Fruit fly (Drosophila melanogaster) whole organism, embryonic: ENCODE measurements around the gene Ptx1.
A peak's percentile ranks its signal among the peaks of the same experiment; 100 is the strongest.

Experiments used
- Asciz ChIP-seq: fragments of 200-800 bp; sonication (Bioruptor generic); optimal IDR thresholded peaks from 2 replicates; lab custom pipeline; 2017; ENCODE audit warnings: missing biosample characterization, mild to moderate bottlenecking, missing genetic modification characterization, missing genetic modification reagents
- Blimp-1 ChIP-seq: fragments of 200-800 bp; sonication (Bioruptor generic); optimal IDR thresholded peaks from 3 replicates; lab custom pipeline; 2018; ENCODE audit warnings: missing biosample characterization, missing genetic modification characterization, mild to moderate bottlenecking, moderate library complexity, missing genetic modification reagents
- CG10543 ChIP-seq: fragments of 200-800 bp; sonication (Bioruptor generic); optimal IDR thresholded peaks from 3 replicates; lab custom pipeline; 2017; ENCODE audit warnings: missing biosample characterization, mild to moderate bottlenecking, missing genetic modification characterization, moderate library complexity
- CG12391 ChIP-seq: fragments of 200-800 bp; sonication (Bioruptor generic); optimal IDR thresholded peaks from 3 replicates; lab custom pipeline; 2018; ENCODE audit warnings: missing biosample characterization, mild to moderate bottlenecking, missing genetic modification characterization, moderate library complexity
- CG14441 ChIP-seq: fragments of 200-800 bp; sonication (Bioruptor generic); IDR thresholded peaks from 2 replicates; pipeline ENCODE4 v1.3.6; 2022; ENCODE audit warnings: missing biosample characterization, missing genetic modification characterization
- CG14965 ChIP-seq: fragments of 200-800 bp; sonication (Bioruptor generic); optimal IDR thresholded peaks from 2 replicates; lab custom pipeline; 2016; ENCODE audit warnings: missing biosample characterization, missing genetic modification characterization, borderline replicate concordance
- CG17359 ChIP-seq: fragments of 200-800 bp; sonication (Bioruptor generic); optimal IDR thresholded peaks from 3 replicates; lab custom pipeline; 2018; ENCODE audit warnings: missing biosample characterization, mild to moderate bottlenecking, missing genetic modification characterization, moderate library complexity
- CG18011 ChIP-seq: fragments of 200-800 bp; sonication (Bioruptor generic); optimal IDR thresholded peaks from 2 replicates; lab custom pipeline; 2017; ENCODE audit warnings: missing biosample characterization, missing genetic modification characterization, mild to moderate bottlenecking, moderate library complexity, missing genotype
- CG18619 ChIP-seq: fragments of 200-800 bp; sonication (Bioruptor generic); optimal IDR thresholded peaks from 3 replicates; lab custom pipeline; 2017; ENCODE audit warnings: missing biosample characterization, mild to moderate bottlenecking, missing genetic modification characterization
- CG18764 ChIP-seq: fragments of 200-800 bp; sonication (Bioruptor generic); optimal IDR thresholded peaks from 3 replicates; lab custom pipeline; 2016; ENCODE audit warnings: missing biosample characterization, missing genetic modification characterization
- CG2712 ChIP-seq: fragments of 200-800 bp; optimal IDR thresholded peaks from 3 replicates; lab custom pipeline; 2019; ENCODE audit warnings: missing biosample characterization, mild to moderate bottlenecking, missing genetic modification characterization, moderate library complexity
- CG2875 ChIP-seq: fragments of 200-800 bp; sonication (Bioruptor generic); optimal IDR thresholded peaks from 2 replicates; lab custom pipeline; 2017; ENCODE audit warnings: missing biosample characterization, mild to moderate bottlenecking, missing genetic modification characterization, missing genetic modification reagents
- CG30020 ChIP-seq: fragments of 200-800 bp; optimal IDR thresholded peaks from 2 replicates; lab custom pipeline; 2019; ENCODE audit warnings: missing biosample characterization, mild to moderate bottlenecking, missing genetic modification characterization, moderate library complexity
- CG30431 ChIP-seq: fragments of 200-800 bp; sonication (Bioruptor generic); optimal IDR thresholded peaks from 2 replicates; lab custom pipeline; 2017; ENCODE audit warnings: missing biosample characterization, missing genetic modification characterization
- CG3726 ChIP-seq: fragments of 200-800 bp; sonication (Bioruptor generic); IDR thresholded peaks from 3 replicates; pipeline ENCODE4, ENCODE4 v1.3.6; 2022; ENCODE audit warnings: missing biosample characterization, missing genetic modification characterization
- CG6272 ChIP-seq: fragments of 200-800 bp; sonication (Bioruptor generic); IDR thresholded peaks from 2 replicates; pipeline ENCODE4 v1.3.6; 2022; ENCODE audit warnings: missing biosample characterization, missing genetic modification characterization
- CG7271 ChIP-seq: fragments of 200-800 bp; sonication (Bioruptor generic); optimal IDR thresholded peaks from 2 replicates; lab custom pipeline; 2018; ENCODE audit warnings: missing biosample characterization, mild to moderate bottlenecking, missing genetic modification characterization, moderate library complexity
- CG8089 ChIP-seq: fragments of 200-800 bp; sonication (Bioruptor generic); optimal IDR thresholded peaks from 3 replicates; lab custom pipeline; 2016; ENCODE audit warnings: missing biosample characterization, missing genetic modification characterization
- CG8281 ChIP-seq: fragments of 200-800 bp; sonication (Bioruptor generic); optimal IDR thresholded peaks from 2 replicates; lab custom pipeline; 2018; ENCODE audit warnings: missing biosample characterization, mild to moderate bottlenecking, missing genetic modification characterization, moderate library complexity
- CG8290 ChIP-seq, 3 experiments: fragments of 200-800 bp; sonication (Bioruptor generic); optimal IDR thresholded peaks; 2 replicates each; lab custom pipeline; 2016 to 2019; ENCODE audit warnings: missing biosample characterization in 3 of 3, missing genetic modification characterization in 3 of 3, mild to moderate bottlenecking in 2 of 3, moderate library complexity in 1 of 3
- CG9727 ChIP-seq: fragments of 200-800 bp; sonication (Bioruptor generic); optimal IDR thresholded peaks from 3 replicates; lab custom pipeline; 2017; ENCODE audit warnings: missing biosample characterization, mild to moderate bottlenecking, missing genetic modification characterization
- Camta ChIP-seq: fragments of 200-800 bp; sonication (Bioruptor generic); optimal IDR thresholded peaks from 2 replicates; lab custom pipeline; 2016; ENCODE audit warnings: missing biosample characterization, missing genetic modification characterization
- Fer2 ChIP-seq: fragments of 200-800 bp; sonication (Bioruptor generic); optimal IDR thresholded peaks from 2 replicates; lab custom pipeline; 2018; ENCODE audit warnings: missing biosample characterization, mild to moderate bottlenecking, missing genetic modification characterization, moderate library complexity
- Gsc ChIP-seq: fragments of 200-800 bp; sonication (Bioruptor generic); IDR thresholded peaks from 2 replicates; pipeline ENCODE4 v1.3.6; 2022; ENCODE audit warnings: missing biosample characterization, missing genetic modification characterization
- Hmr ChIP-seq: fragments of 200-800 bp; sonication (Bioruptor generic); optimal IDR thresholded peaks from 3 replicates; lab custom pipeline; 2017; ENCODE audit warnings: mild to moderate bottlenecking, missing biosample characterization, missing genetic modification reagents, missing genetic modification characterization
- Hr39 ChIP-seq: fragments of >200 bp; optimal IDR thresholded peaks from 2 replicates; lab custom pipeline; 2017
- Kr ChIP-seq: fragments of 200-800 bp; sonication (Bioruptor generic); optimal IDR thresholded peaks from 2 replicates; lab custom pipeline; 2017; ENCODE audit warnings: missing biosample characterization, mild to moderate bottlenecking, missing genetic modification characterization
- Med ChIP-seq: fragments of 200-800 bp; sonication (Bioruptor generic); peaks from one replicate; lab custom pipeline; 2016; ENCODE audit warnings: missing biosample characterization, missing genetic modification characterization, mild to moderate bottlenecking, inconsistent platforms, moderate library complexity
- Meics ChIP-seq: fragments of 200-800 bp; sonication (Bioruptor generic); optimal IDR thresholded peaks from 2 replicates; lab custom pipeline; 2017; ENCODE audit warnings: missing biosample characterization, mild to moderate bottlenecking, missing genetic modification characterization
- Ptx1 ChIP-seq: fragments of 200-800 bp; sonication (Bioruptor generic); IDR thresholded peaks from 2 replicates; pipeline ENCODE4 v1.3.6; 2022; ENCODE audit warnings: missing biosample characterization, missing genetic modification characterization
- Rx ChIP-seq: fragments of 200-800 bp; sonication (Bioruptor generic); IDR thresholded peaks from 2 replicates; pipeline ENCODE4 v1.3.6; 2022; ENCODE audit warnings: missing biosample characterization, missing genetic modification characterization
- Sox100B ChIP-seq: fragments of 200-800 bp; sonication (Bioruptor generic); optimal IDR thresholded peaks from 3 replicates; lab custom pipeline; 2018; ENCODE audit warnings: missing biosample characterization, mild to moderate bottlenecking, missing genetic modification characterization
- Sry-β ChIP-seq: fragments of 200-800 bp; sonication (Bioruptor generic); optimal IDR thresholded peaks from 2 replicates; lab custom pipeline; 2018; ENCODE audit warnings: missing biosample characterization, mild to moderate bottlenecking, missing genetic modification characterization, moderate library complexity
- al ChIP-seq: fragments of 200-800 bp; sonication (Bioruptor generic); IDR thresholded peaks from 2 replicates; pipeline ENCODE4 v1.3.6; 2022; ENCODE audit warnings: missing biosample characterization, missing genetic modification characterization
- aop ChIP-seq: fragments of 200-800 bp; sonication (Bioruptor generic); IDR thresholded peaks from 2 replicates; pipeline ENCODE4 v1.3.6; 2022; ENCODE audit warnings: missing biosample characterization, missing genetic modification characterization
- ara ChIP-seq: fragments of 200-800 bp; sonication (Bioruptor generic); IDR thresholded peaks from 2 replicates; pipeline ENCODE4 v1.3.6; 2022; ENCODE audit warnings: missing biosample characterization, missing genetic modification characterization
- bab2 ChIP-seq: fragments of 200-800 bp; sonication (Bioruptor generic); optimal IDR thresholded peaks from 2 replicates; lab custom pipeline; 2016; ENCODE audit warnings: missing biosample characterization, missing genetic modification characterization
- bcd ChIP-seq: fragments of 200-800 bp; sonication (Bioruptor generic); optimal IDR thresholded peaks from 2 replicates; lab custom pipeline; 2017; ENCODE audit warnings: missing biosample characterization, mild to moderate bottlenecking, missing genetic modification characterization
- br ChIP-seq: fragments of >200 bp; optimal IDR thresholded peaks from 2 replicates; lab custom pipeline; 2017
- bsh ChIP-seq, 2 experiments: fragments of 200-800 bp; sonication (Bioruptor generic); optimal IDR thresholded peaks; 2 replicates each; lab custom pipeline; 2017 to 2018; ENCODE audit warnings: mild to moderate bottlenecking in 2 of 2, missing biosample characterization in 2 of 2, missing genetic modification characterization in 2 of 2, moderate library complexity in 1 of 2
- ems ChIP-seq: fragments of 200-800 bp; sonication (Bioruptor generic); optimal IDR thresholded peaks from 3 replicates; lab custom pipeline; 2016; ENCODE audit warnings: missing biosample characterization, missing genetic modification characterization
- ewg ChIP-seq: fragments of 200-800 bp; sonication (Bioruptor generic); optimal IDR thresholded peaks from 3 replicates; lab custom pipeline; 2017; ENCODE audit warnings: mild to moderate bottlenecking, missing biosample characterization, missing genetic modification reagents, missing genetic modification characterization
- hkb ChIP-seq, 2 experiments: fragments of 200-800 bp in 1 of 2; fragments of >200 bp in 1 of 2; sonication (Bioruptor generic) in 1 of 2; IDR thresholded peaks in 1 of 2; optimal IDR thresholded peaks in 1 of 2; 2 replicates each; pipeline versions ENCODE4 v1.3.6 to Lab custom; 2017 to 2022; ENCODE audit warnings: missing biosample characterization in 1 of 2, missing genetic modification characterization in 1 of 2
- lbe ChIP-seq: fragments of 200-800 bp; sonication (Bioruptor generic); optimal IDR thresholded peaks from 2 replicates; lab custom pipeline; 2016; ENCODE audit warnings: missing biosample characterization, mild to moderate bottlenecking, missing genetic modification characterization
- mld ChIP-seq: fragments of 200-800 bp; sonication (Bioruptor generic); IDR thresholded peaks from 3 replicates; pipeline ENCODE4 v1.3.6; 2022; ENCODE audit warnings: missing biosample characterization, missing genetic modification characterization; ENCODE audit not compliant: partially characterized antibody
- pan ChIP-seq, 4 experiments: fragments of >200 bp in 3 of 4; fragments of 200-800 bp in 1 of 4; sonication (Bioruptor generic) in 1 of 4; optimal IDR thresholded peaks in 3 of 4; IDR thresholded peaks in 1 of 4; 2 replicates each; pipeline versions ENCODE4 v1.3.6 to Lab custom; 2017 to 2022; ENCODE audit warnings: missing biosample characterization in 2 of 4, missing genetic modification characterization in 2 of 4, mixed read lengths in 1 of 4
- sc ChIP-seq, 3 experiments: fragments of >200 bp in 2 of 3; fragments of 200-800 bp in 1 of 3; sonication (Bioruptor generic) in 1 of 3; optimal IDR thresholded peaks; 2 replicates in 2 of 3; 3 replicates in 1 of 3; lab custom pipeline; 2017; ENCODE audit warnings: mild to moderate bottlenecking in 1 of 3, missing biosample characterization in 1 of 3, missing genetic modification characterization in 1 of 3, missing genetic modification reagents in 1 of 3
- unpg ChIP-seq: fragments of 200-800 bp; sonication (Bioruptor generic); optimal IDR thresholded peaks from 3 replicates; lab custom pipeline; 2018; ENCODE audit warnings: missing biosample characterization, mild to moderate bottlenecking, missing genetic modification characterization, moderate library complexity
- usp ChIP-seq: fragments of >200 bp; optimal IDR thresholded peaks from 2 replicates; lab custom pipeline; 2017; ENCODE audit warnings: missing biosample characterization, missing genetic modification characterization

Ptx1 gene

DNA sequence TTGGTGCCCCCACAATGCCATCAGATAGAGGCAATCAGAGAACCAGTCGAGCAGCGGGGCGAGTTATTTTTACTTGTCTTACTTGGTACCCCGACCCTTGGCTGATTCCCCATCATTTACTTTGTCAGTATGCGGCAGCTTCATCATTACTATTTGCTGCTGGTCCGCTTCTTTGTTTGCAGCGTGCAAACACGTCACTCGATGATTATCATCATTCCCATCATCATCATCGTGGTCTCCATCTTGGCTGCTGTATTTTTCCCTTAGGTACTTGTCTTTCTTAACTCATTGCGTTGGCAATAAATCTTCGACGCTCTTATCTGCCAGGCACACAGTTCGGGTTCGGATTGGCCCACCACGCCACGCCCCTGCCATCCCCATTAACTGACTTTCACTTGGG, 19.5 kb downstream of the Ptx1 start (continued):
- TF ChIP-seq bsh (GFP tag; optimal IDR thresholded peaks at IDR 0.05; lab: Kevin White, UChicago) (peak in 1 of 2 experiments; percentile 8), CG10543 (GFP tag; lab: Kevin White, UChicago) (no peak), Asciz (GFP tag; lab: Kevin White, UChicago) (no peak), ara (GFP tag; lab: Robert Waterston, UW) (0 out of 2 replicates have a peak, but pooled peaks have one; percentile 36), Sox100B (GFP tag; lab: Kevin White, UChicago) (peak; percentile 6), CG8281 (tag; lab: Kevin White, UChicago) (no peak), hkb (optimal IDR thresholded peaks at IDR 0.05; lab: Kevin White, UChicago) (no peak), hkb (GFP tag; IDR thresholded peaks at IDR 0.05; lab: Robert Waterston, UW) (no peak), Fer2 (tag; lab: Kevin White, UChicago) (no peak), CG18764 (GFP tag; lab: Kevin White, UChicago) (no peak), Camta (GFP tag; lab: Kevin White, UChicago) (no peak), pan (optimal IDR thresholded peaks at IDR 0.05; lab: Kevin White, UChicago) (no peak), pan (GFP tag; optimal IDR thresholded peaks at IDR 0.05 in 1 of 2, IDR thresholded peaks at IDR 0.05 in 1 of 2) (no peak), Rx (GFP tag; lab: Robert Waterston, UW) (no peak), Sry-β (no peak), CG14965 (GFP tag; lab: Kevin White, UChicago) (no peak), bcd (GFP tag; lab: Kevin White, UChicago) (no peak), unpg (no peak), sc (optimal IDR thresholded peaks at IDR 0.05; lab: Kevin White, UChicago) (no peak), sc (GFP tag; optimal IDR thresholded peaks at IDR 0.05; lab: Kevin White, UChicago) (no peak), aop (no peak), CG2712 (tag; lab: Kevin White, UChicago) (no peak), CG8089 (GFP tag; lab: Kevin White, UChicago) (no peak), lbe (GFP tag; lab: Kevin White, UChicago) (no peak), CG18619 (GFP tag; lab: Kevin White, UChicago) (no peak), bab2 (GFP tag; lab: Kevin White, UChicago) (peak; percentile 32), CG17359 (peak; percentile 12), Hr39 (lab: Kevin White, UChicago) (no peak), Ptx1 (no peak), CG12391 (tag; lab: Kevin White, UChicago) (no peak), Med (peak; percentile 63), CG30020 (tag; lab: Kevin White, UChicago) (no peak), CG14441 (GFP tag; lab: Robert Waterston, UW) (no peak), Meics (GFP tag; lab: Kevin White, UChicago) (no peak), CG8290 (GFP tag; optimal IDR thresholded peaks at IDR 0.05; lab: Kevin White, UChicago) (no peak), CG8290 (tag; optimal IDR thresholded peaks at IDR 0.05; lab: Kevin White, UChicago) (no peak), usp (GFP tag; lab: Kevin White, UChicago) (no peak), CG18011 (no peak), br (lab: Kevin White, UChicago) (no peak), CG30431 (GFP tag; lab: Kevin White, UChicago) (peak; percentile 23), al (GFP tag; lab: Robert Waterston, UW) (no peak), ewg (GFP tag; lab: Kevin White, UChicago) (no peak), Hmr (GFP tag; lab: Kevin White, UChicago) (no peak), ems (GFP tag; lab: Kevin White, UChicago) (no peak), Blimp-1 (GFP tag; lab: Kevin White, UChicago) (peak; percentile 9), mld (GFP tag; lab: Robert Waterston, UW) (no peak), Kr (GFP tag; lab: Kevin White, UChicago) (peak; percentile 9), CG6272 (no peak), CG9727 (GFP tag; lab: Kevin White, UChicago) (peak; percentile 34), CG7271 (no peak), CG2875 (GFP tag; lab: Kevin White, UChicago) (no peak), Gsc (GFP tag; lab: Robert Waterston, UW) (no peak), CG3726 (no peak)
